Fruit fly (Drosophila melanogaster): ENCODE data around the gene Gs1.
A peak's percentile ranks its signal among the peaks of the same experiment; 100 is the strongest.

DNA sequence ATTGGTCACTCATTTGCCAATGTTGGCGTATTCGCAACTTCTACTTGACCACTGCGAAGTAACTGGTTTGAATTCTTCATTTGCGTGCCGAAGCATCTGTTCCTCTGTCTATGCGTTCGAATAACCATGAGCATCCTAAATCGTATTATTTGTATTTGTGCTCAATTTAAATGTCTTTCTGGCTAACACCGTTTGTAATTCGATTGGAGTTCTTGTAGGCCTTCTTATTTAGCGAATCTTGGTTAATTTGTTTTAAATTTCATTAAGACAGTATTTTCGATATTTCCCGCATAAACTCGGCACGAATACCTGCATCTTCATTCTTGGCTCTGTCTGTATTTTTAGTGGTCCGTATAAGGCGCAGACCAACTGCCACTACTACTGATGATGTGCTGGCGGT is 40.0 kb upstream of the Gs1 start:
- TF ChIP-seq ey (GFP tag; optimal IDR thresholded peaks at IDR 0.05) (peak; percentile 79), fru (GFP tag; optimal IDR thresholded peaks at IDR 0.05) (peak; percentile 87), jim (GFP tag; optimal IDR thresholded peaks at IDR 0.05) (no peak), N (GFP tag; optimal IDR thresholded peaks at IDR 0.05) (no peak), Vsx2 (GFP tag; optimal IDR thresholded peaks at IDR 0.05; ENCODE audit: partially characterized antibody) (no peak), foxo (GFP tag; optimal IDR thresholded peaks at IDR 0.05) (peak in 1 of 2 experiments; percentile 86), dl (GFP tag; optimal IDR thresholded peaks at IDR 0.05; ENCODE audit: insufficient read depth in 1 of 2, partially characterized antibody in 2 of 2) (no peak), Dif (GFP tag; optimal IDR thresholded peaks at IDR 0.05; ENCODE audit: partially characterized antibody) (no peak)

Measured in whole organism, wandering third instar larva.